Fruit fly (Drosophila melanogaster) whole organism, embryonic: ENCODE measurements around the gene CG11811.
A peak's percentile ranks its signal among the peaks of the same experiment; 100 is the strongest.

Experiments used
- CG10209 ChIP-seq: fragments of 200-800 bp; sonication (Bioruptor generic); optimal IDR thresholded peaks from 3 replicates; lab custom pipeline; 2017; ENCODE audit warnings: missing biosample characterization, mild to moderate bottlenecking, missing genetic modification characterization, missing genetic modification reagents
- CG10274 ChIP-seq: fragments of 200-800 bp; sonication (Bioruptor generic); optimal IDR thresholded peaks from 3 replicates; lab custom pipeline; 2017; ENCODE audit warnings: missing biosample characterization, mild to moderate bottlenecking, missing genetic modification characterization
- CG10654 ChIP-seq: fragments of 200-800 bp; sonication (Bioruptor generic); optimal IDR thresholded peaks from 2 replicates; lab custom pipeline; 2016; ENCODE audit warnings: missing biosample characterization, missing genetic modification characterization
- CG11560 ChIP-seq: fragments of 200-800 bp; sonication (Bioruptor generic); IDR thresholded peaks from 3 replicates; pipeline ENCODE4 v1.3.6; 2022; ENCODE audit warnings: missing biosample characterization, missing genetic modification characterization
- CG12219 ChIP-seq: fragments of 200-800 bp; sonication (Bioruptor generic); optimal IDR thresholded peaks from 3 replicates; lab custom pipeline; 2018; ENCODE audit warnings: missing biosample characterization, mild to moderate bottlenecking, missing genetic modification characterization
- CG1233 ChIP-seq: fragments of 200-800 bp; sonication (Bioruptor generic); optimal IDR thresholded peaks from 4 replicates; lab custom pipeline; 2018; ENCODE audit warnings: missing biosample characterization, mild to moderate bottlenecking, missing genetic modification characterization
- CG12744 ChIP-seq: fragments of 200-800 bp; sonication (Bioruptor generic); optimal IDR thresholded peaks from 2 replicates; lab custom pipeline; 2016; ENCODE audit warnings: missing biosample characterization, missing genetic modification characterization
- CG12942 ChIP-seq: fragments of 200-800 bp; sonication (Bioruptor generic); optimal IDR thresholded peaks from 3 replicates; lab custom pipeline; 2016; ENCODE audit warnings: missing biosample characterization, missing genetic modification characterization
- CG14441 ChIP-seq: fragments of 200-800 bp; sonication (Bioruptor generic); IDR thresholded peaks from 2 replicates; pipeline ENCODE4 v1.3.6; 2022; ENCODE audit warnings: missing biosample characterization, missing genetic modification characterization
- CG14965 ChIP-seq: fragments of 200-800 bp; sonication (Bioruptor generic); optimal IDR thresholded peaks from 2 replicates; lab custom pipeline; 2016; ENCODE audit warnings: missing biosample characterization, missing genetic modification characterization, borderline replicate concordance
- CG15479 ChIP-seq: fragments of 200-800 bp; sonication (Bioruptor generic); optimal IDR thresholded peaks from 3 replicates; lab custom pipeline; 2019; ENCODE audit warnings: missing biosample characterization, mild to moderate bottlenecking, missing genetic modification characterization, moderate library complexity
- CG17359 ChIP-seq: fragments of 200-800 bp; sonication (Bioruptor generic); optimal IDR thresholded peaks from 3 replicates; lab custom pipeline; 2018; ENCODE audit warnings: missing biosample characterization, mild to moderate bottlenecking, missing genetic modification characterization, moderate library complexity
- CG17361 ChIP-seq: fragments of 200-800 bp; sonication (Bioruptor generic); IDR thresholded peaks from 3 replicates; pipeline ENCODE4 v1.3.6; 2022; ENCODE audit warnings: missing biosample characterization, missing genetic modification characterization
- CG18476 ChIP-seq: fragments of 200-800 bp; sonication (Bioruptor generic); optimal IDR thresholded peaks from 2 replicates; lab custom pipeline; 2016; ENCODE audit warnings: missing biosample characterization, mild to moderate bottlenecking, missing genetic modification characterization
- CG2712 ChIP-seq: fragments of 200-800 bp; optimal IDR thresholded peaks from 3 replicates; lab custom pipeline; 2019; ENCODE audit warnings: missing biosample characterization, mild to moderate bottlenecking, missing genetic modification characterization, moderate library complexity
- CG2875 ChIP-seq: fragments of 200-800 bp; sonication (Bioruptor generic); optimal IDR thresholded peaks from 2 replicates; lab custom pipeline; 2017; ENCODE audit warnings: missing biosample characterization, mild to moderate bottlenecking, missing genetic modification characterization, missing genetic modification reagents
- CG3065 ChIP-seq: fragments of 200-800 bp; sonication (Bioruptor generic); optimal IDR thresholded peaks from 2 replicates; lab custom pipeline; 2016; ENCODE audit warnings: missing biosample characterization, missing genetic modification characterization
- CG3995 ChIP-seq: fragments of 200-800 bp; sonication (Bioruptor generic); optimal IDR thresholded peaks from 3 replicates; lab custom pipeline; 2016; ENCODE audit warnings: missing biosample characterization, missing genetic modification characterization
- CG7556 ChIP-seq: fragments of 200-800 bp; sonication (Bioruptor generic); optimal IDR thresholded peaks from 2 replicates; lab custom pipeline; 2017; ENCODE audit warnings: missing biosample characterization, mild to moderate bottlenecking, missing genetic modification characterization
- CG7745 ChIP-seq: fragments of 200-800 bp; sonication (Bioruptor generic); optimal IDR thresholded peaks from 2 replicates; lab custom pipeline; 2018; ENCODE audit warnings: missing biosample characterization, mild to moderate bottlenecking, missing genetic modification characterization, moderate library complexity
- CG8478 ChIP-seq: fragments of >200 bp; optimal IDR thresholded peaks from 2 replicates; lab custom pipeline; 2018
- CG9797 ChIP-seq: fragments of 200-800 bp; sonication (Bioruptor generic); optimal IDR thresholded peaks from 3 replicates; lab custom pipeline; 2018; ENCODE audit warnings: missing biosample characterization, mild to moderate bottlenecking, missing genetic modification characterization
- Dek ChIP-seq: fragments of 200-800 bp; sonication (Bioruptor generic); optimal IDR thresholded peaks from 3 replicates; lab custom pipeline; 2019; ENCODE audit warnings: missing biosample characterization, mild to moderate bottlenecking, missing genetic modification characterization, moderate library complexity
- Dip2 ChIP-seq: fragments of 200-800 bp; sonication (Bioruptor generic); IDR thresholded peaks from 2 replicates; pipeline ENCODE4 v1.3.6; 2022; ENCODE audit warnings: missing biosample characterization, missing genetic modification characterization
- Ets97D ChIP-seq: fragments of 200-800 bp; sonication (Bioruptor generic); optimal IDR thresholded peaks from 3 replicates; lab custom pipeline; 2016; ENCODE audit warnings: missing biosample characterization, missing genetic modification characterization
- HLHmδ ChIP-seq: fragments of 200-800 bp; sonication (Bioruptor generic); optimal IDR thresholded peaks from 2 replicates; lab custom pipeline; 2018; ENCODE audit warnings: missing biosample characterization, mild to moderate bottlenecking, missing genetic modification characterization, moderate library complexity
- Lim3 ChIP-seq: fragments of 200-800 bp; sonication (Bioruptor generic); IDR thresholded peaks from 2 replicates; pipeline ENCODE4 v1.3.6; 2022; ENCODE audit warnings: missing biosample characterization, missing genetic modification characterization
- Med ChIP-seq: fragments of 200-800 bp; sonication (Bioruptor generic); peaks from one replicate; lab custom pipeline; 2016; ENCODE audit warnings: missing biosample characterization, missing genetic modification characterization, mild to moderate bottlenecking, inconsistent platforms, moderate library complexity
- Ravus ChIP-seq: fragments of 200-800 bp; sonication (Bioruptor generic); IDR thresholded peaks from 2 replicates; pipeline ENCODE4 v1.3.6; 2022; ENCODE audit warnings: missing biosample characterization, missing genetic modification characterization
- Rx ChIP-seq: fragments of 200-800 bp; sonication (Bioruptor generic); IDR thresholded peaks from 2 replicates; pipeline ENCODE4 v1.3.6; 2022; ENCODE audit warnings: missing biosample characterization, missing genetic modification characterization
- Sox102F ChIP-seq: fragments of 200-800 bp; sonication (Bioruptor generic); optimal IDR thresholded peaks from 2 replicates; lab custom pipeline; 2018; ENCODE audit warnings: missing biosample characterization, mild to moderate bottlenecking, missing genetic modification characterization, moderate library complexity
- Spps ChIP-seq: fragments of 200-800 bp; sonication (Bioruptor generic); optimal IDR thresholded peaks from 2 replicates; lab custom pipeline; 2018; ENCODE audit warnings: missing biosample characterization, mild to moderate bottlenecking, missing genetic modification characterization
- Sry-δ ChIP-seq: fragments of 200-800 bp; sonication (Bioruptor generic); optimal IDR thresholded peaks from 2 replicates; lab custom pipeline; 2016; ENCODE audit warnings: missing biosample characterization, missing genetic modification characterization
- Trl ChIP-seq, 3 experiments: fragments of >200 bp in 2 of 3; fragments of 200-800 bp in 1 of 3; sonication (Bioruptor generic) in 1 of 3; optimal IDR thresholded peaks; 2 replicates in 1 of 3; 3 replicates in 2 of 3; lab custom pipeline; 2016 to 2017; ENCODE audit warnings: missing biosample characterization in 1 of 3, missing genetic modification characterization in 1 of 3
- Xbp1 ChIP-seq: fragments of 200-800 bp; sonication (Bioruptor generic); optimal IDR thresholded peaks from 3 replicates; lab custom pipeline; 2016; ENCODE audit warnings: missing biosample characterization, mild to moderate bottlenecking, missing genetic modification characterization
- br ChIP-seq: fragments of >200 bp; optimal IDR thresholded peaks from 2 replicates; lab custom pipeline; 2017
- cg ChIP-seq: fragments of 200-800 bp; sonication (Bioruptor generic); optimal IDR thresholded peaks from 3 replicates; lab custom pipeline; 2019; ENCODE audit warnings: missing biosample characterization, mild to moderate bottlenecking, missing genetic modification characterization, moderate library complexity
- ci ChIP-seq: fragments of 200-800 bp; sonication (Bioruptor generic); IDR thresholded peaks from 3 replicates; pipeline ENCODE4 v1.3.6; 2022; ENCODE audit warnings: missing biosample characterization, missing genetic modification characterization
- dmrt99B ChIP-seq: fragments of 200-800 bp; sonication (Bioruptor generic); optimal IDR thresholded peaks from 2 replicates; lab custom pipeline; 2018; ENCODE audit warnings: missing biosample characterization, mild to moderate bottlenecking, missing genetic modification characterization, moderate library complexity
- emc ChIP-seq: fragments of 200-800 bp; sonication (Bioruptor generic); optimal IDR thresholded peaks from 2 replicates; lab custom pipeline; 2016; ENCODE audit warnings: missing biosample characterization, missing genetic modification characterization
- ewg ChIP-seq: fragments of 200-800 bp; sonication (Bioruptor generic); optimal IDR thresholded peaks from 3 replicates; lab custom pipeline; 2017; ENCODE audit warnings: mild to moderate bottlenecking, missing biosample characterization, missing genetic modification reagents, missing genetic modification characterization
- fd96Cb ChIP-seq: fragments of 200-800 bp; sonication (Bioruptor generic); optimal IDR thresholded peaks from 2 replicates; lab custom pipeline; 2018; ENCODE audit warnings: missing biosample characterization, mild to moderate bottlenecking, missing genetic modification characterization, moderate library complexity
- hb ChIP-seq: fragments of 200-800 bp; sonication (Bioruptor generic); IDR thresholded peaks from 3 replicates; pipeline ENCODE4 v1.3.6; 2022; ENCODE audit warnings: missing biosample characterization, missing genetic modification characterization; ENCODE audit not compliant: partially characterized antibody
- kay ChIP-seq: fragments of 200-800 bp; sonication (Bioruptor generic); optimal IDR thresholded peaks from 2 replicates; lab custom pipeline; 2016; ENCODE audit warnings: missing biosample characterization, missing genetic modification characterization
- lilli ChIP-seq: fragments of 200-800 bp; sonication (Bioruptor generic); optimal IDR thresholded peaks from 3 replicates; lab custom pipeline; 2016; ENCODE audit warnings: missing biosample characterization, missing genetic modification characterization
- row ChIP-seq: fragments of 200-800 bp; sonication (Bioruptor generic); IDR thresholded peaks from 3 replicates; pipeline ENCODE4 v1.3.6; 2022; ENCODE audit warnings: missing biosample characterization, missing genetic modification characterization
- toy ChIP-seq: fragments of 200-800 bp; sonication (Bioruptor generic); IDR thresholded peaks from 2 replicates; pipeline ENCODE4 v1.3.6; 2022; ENCODE audit warnings: missing biosample characterization, missing genetic modification characterization
- tx ChIP-seq: fragments of 200-800 bp; sonication (Bioruptor generic); optimal IDR thresholded peaks from 2 replicates; lab custom pipeline; 2016; ENCODE audit warnings: missing biosample characterization, missing genetic modification characterization
- wdn ChIP-seq: fragments of 200-800 bp; sonication (Bioruptor generic); IDR thresholded peaks from 2 replicates; pipeline ENCODE4 v1.3.6; 2022; ENCODE audit warnings: missing biosample characterization, missing genetic modification characterization

CG11811 gene

DNA sequence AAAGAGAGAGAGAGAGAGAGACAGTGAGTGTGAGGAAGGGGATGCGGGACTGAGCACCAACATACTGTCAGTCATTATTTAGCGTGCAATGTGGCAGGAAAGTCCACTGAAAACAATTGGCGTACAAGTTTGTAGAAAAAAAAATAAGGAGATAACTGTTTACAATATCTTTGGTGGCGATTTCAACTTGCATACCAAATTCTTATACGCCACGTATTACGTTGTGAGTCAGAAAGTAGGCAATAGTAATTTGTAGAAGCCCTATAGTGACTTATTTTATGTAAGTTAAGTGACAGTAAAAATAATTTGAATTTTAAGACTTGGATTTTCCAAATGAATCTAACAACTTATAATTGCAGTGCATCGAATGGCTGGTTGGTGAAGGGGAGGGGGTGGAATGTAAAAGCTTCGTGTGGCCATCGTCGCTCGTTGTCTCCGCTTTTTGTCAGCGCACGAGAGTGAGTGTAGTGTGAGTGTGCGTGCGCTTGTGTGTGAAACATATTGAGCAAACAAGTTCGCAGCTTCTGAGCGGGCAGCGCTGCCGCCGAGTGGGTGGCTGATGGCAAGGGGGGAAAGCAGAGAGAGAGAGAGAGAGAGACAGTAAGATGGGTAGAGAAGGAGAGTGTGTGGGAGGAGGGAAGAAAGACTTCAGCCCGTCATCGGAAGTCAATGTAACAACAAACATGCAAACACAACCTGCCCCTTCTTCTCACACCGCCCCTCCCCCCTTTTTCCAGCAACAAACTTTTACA lies 49.0 kb downstream of the CG11811 start:
- TF ChIP-seq CG12744 (peak; percentile 81), CG10654 (GFP tag; lab: Kevin White, UChicago) (peak; percentile 96), Xbp1 (GFP tag; lab: Kevin White, UChicago) (peak; percentile 89), CG17361 (peak; percentile 92), CG10274 (GFP tag; lab: Kevin White, UChicago) (peak; percentile 70), br (lab: Kevin White, UChicago) (no peak), CG15479 (no peak), CG14965 (GFP tag; lab: Kevin White, UChicago) (peak; percentile 68), CG18476 (GFP tag; lab: Kevin White, UChicago) (peak; percentile 92), ewg (GFP tag; lab: Kevin White, UChicago) (peak; percentile 86), cg (peak; percentile 89), Spps (tag; lab: Kevin White, UChicago) (peak; percentile 60), Rx (GFP tag; lab: Robert Waterston, UW) (peak; percentile 95), CG12942 (peak; percentile 78), CG1233 (GFP tag; lab: Kevin White, UChicago) (peak; percentile 82), Trl (optimal IDR thresholded peaks at IDR 0.05; lab: Kevin White, UChicago) (peak; percentile 86 to 89), Trl (GFP tag; optimal IDR thresholded peaks at IDR 0.05; lab: Kevin White, UChicago) (peak; percentile 91), dmrt99B (tag; lab: Kevin White, UChicago) (peak; percentile 98), Dip2 (GFP tag; lab: Robert Waterston, UW) (peak; percentile 32; the same call in 1 of the 2 replicates), Ets97D (peak; percentile 68), Lim3 (peak; percentile 82), kay (GFP tag; lab: Kevin White, UChicago) (peak; percentile 87), CG7556 (GFP tag; lab: Kevin White, UChicago) (peak; percentile 97), CG3065 (GFP tag; lab: Kevin White, UChicago) (peak; percentile 61), emc (GFP tag; lab: Kevin White, UChicago) (peak; percentile 91), HLHmδ (GFP tag; lab: Kevin White, UChicago) (peak; percentile 38), lilli (GFP tag; lab: Kevin White, UChicago) (peak; percentile 93), CG12219 (peak; percentile 78), CG17359 (peak; percentile 92), Med (GFP tag; lab: Kevin White, UChicago) (peak; percentile 99), CG8478 (peak; percentile 92), toy (GFP tag; lab: Robert Waterston, UW) (peak; percentile 51; the same call in 1 of the 2 replicates), CG7745 (tag; lab: Kevin White, UChicago) (no peak), Sox102F (GFP tag; lab: Kevin White, UChicago) (peak; percentile 88), row (GFP tag; lab: Robert Waterston, UW) (peak; percentile 93), CG11560 (tag; lab: Robert Waterston, UW) (peak; percentile 90), fd96Cb (tag; lab: Kevin White, UChicago) (peak; percentile 96), CG10209 (GFP tag; lab: Kevin White, UChicago) (peak; percentile 92), Dek (peak; percentile 91), tx (GFP tag; lab: Kevin White, UChicago) (peak; percentile 81), Ravus (GFP tag; lab: Robert Waterston, UW) (peak; percentile 60), CG14441 (GFP tag; lab: Robert Waterston, UW) (peak; percentile 98), CG2712 (tag; lab: Kevin White, UChicago) (peak; percentile 91), Sry-δ (GFP tag; lab: Kevin White, UChicago) (peak; percentile 72), CG2875 (peak; percentile 88), hb (GFP tag; lab: Robert Waterston, UW) (no peak), CG3995 (GFP tag; lab: Kevin White, UChicago) (peak; percentile 63), wdn (GFP tag; lab: Robert Waterston, UW) (peak; percentile 62; the same call in 1 of the 2 replicates), ci (GFP tag; lab: Robert Waterston, UW) (peak; percentile 83), CG9797 (GFP tag; lab: Kevin White, UChicago) (peak; percentile 40)
